Fruit fly (Drosophila melanogaster) whole organism, embryonic: ENCODE data around the gene RabX6.

Experiments
- ATbp ChIP-seq: fragments of 200-800 bp; sonication (Bioruptor generic); optimal IDR thresholded peaks from 2 replicates; lab custom pipeline; 2017; ENCODE audit warnings: missing biosample characterization, mild to moderate bottlenecking, missing genetic modification characterization, missing genetic modification reagents
- Asciz ChIP-seq: fragments of 200-800 bp; sonication (Bioruptor generic); optimal IDR thresholded peaks from 2 replicates; lab custom pipeline; 2017; ENCODE audit warnings: missing biosample characterization, mild to moderate bottlenecking, missing genetic modification characterization, missing genetic modification reagents
- Awh ChIP-seq: fragments of 200-800 bp; sonication (Bioruptor generic); IDR thresholded peaks from 2 replicates; pipeline ENCODE4, ENCODE4 v1.3.6; 2022; ENCODE audit warnings: missing biosample characterization, missing genetic modification characterization
- C15 ChIP-seq: fragments of 200-800 bp; sonication (Bioruptor generic); IDR thresholded peaks from 3 replicates; pipeline ENCODE4 v1.3.6; 2022; ENCODE audit warnings: missing biosample characterization, missing genetic modification characterization
- CG10321 ChIP-seq: fragments of 200-800 bp; sonication (Bioruptor generic); IDR thresholded peaks from 2 replicates; pipeline ENCODE4 v1.3.6; 2022; ENCODE audit warnings: missing biosample characterization, missing genetic modification characterization
- CG10543 ChIP-seq: fragments of 200-800 bp; sonication (Bioruptor generic); optimal IDR thresholded peaks from 3 replicates; lab custom pipeline; 2017; ENCODE audit warnings: missing biosample characterization, mild to moderate bottlenecking, missing genetic modification characterization, moderate library complexity
- CG11085 ChIP-seq: fragments of 200-800 bp; sonication (Bioruptor generic); IDR thresholded peaks from 2 replicates; pipeline ENCODE4 v1.3.6; 2022; ENCODE audit warnings: missing biosample characterization, missing genetic modification characterization
- CG11504 ChIP-seq: fragments of 200-800 bp; sonication (Bioruptor generic); optimal IDR thresholded peaks from 3 replicates; lab custom pipeline; 2019; ENCODE audit warnings: missing biosample characterization, mild to moderate bottlenecking, missing genetic modification characterization, moderate library complexity
- CG12071 ChIP-seq: fragments of 200-800 bp; sonication (Bioruptor generic); optimal IDR thresholded peaks from 3 replicates; lab custom pipeline; 2018; ENCODE audit warnings: missing biosample characterization, mild to moderate bottlenecking, missing genetic modification characterization
- CG12155 ChIP-seq: fragments of 200-800 bp; sonication (Bioruptor generic); optimal IDR thresholded peaks from 3 replicates; lab custom pipeline; 2016; ENCODE audit warnings: missing biosample characterization, missing genetic modification characterization
- CG12942 ChIP-seq: fragments of 200-800 bp; sonication (Bioruptor generic); optimal IDR thresholded peaks from 3 replicates; lab custom pipeline; 2016; ENCODE audit warnings: missing biosample characterization, missing genetic modification characterization
- CG13123 ChIP-seq: fragments of 200-800 bp; sonication (Bioruptor generic); optimal IDR thresholded peaks from 2 replicates; lab custom pipeline; 2016; ENCODE audit warnings: missing biosample characterization, missing genetic modification characterization
- CG13287 ChIP-seq: fragments of 200-800 bp; sonication (Bioruptor generic); IDR thresholded peaks from 2 replicates; pipeline ENCODE4 v1.3.6; 2022; ENCODE audit warnings: missing biosample characterization, missing genetic modification characterization; ENCODE audit not compliant: partially characterized antibody
- CG14441 ChIP-seq: fragments of 200-800 bp; sonication (Bioruptor generic); IDR thresholded peaks from 2 replicates; pipeline ENCODE4 v1.3.6; 2022; ENCODE audit warnings: missing biosample characterization, missing genetic modification characterization
- CG14860 ChIP-seq: fragments of 200-800 bp; sonication (Bioruptor generic); IDR thresholded peaks from 3 replicates; pipeline ENCODE4 v1.3.6; 2022; ENCODE audit warnings: missing biosample characterization, missing genetic modification characterization; ENCODE audit not compliant: partially characterized antibody
- CG18011 ChIP-seq: fragments of 200-800 bp; sonication (Bioruptor generic); optimal IDR thresholded peaks from 2 replicates; lab custom pipeline; 2017; ENCODE audit warnings: missing biosample characterization, missing genetic modification characterization, mild to moderate bottlenecking, moderate library complexity, missing genotype
- CG18619 ChIP-seq: fragments of 200-800 bp; sonication (Bioruptor generic); optimal IDR thresholded peaks from 3 replicates; lab custom pipeline; 2017; ENCODE audit warnings: missing biosample characterization, mild to moderate bottlenecking, missing genetic modification characterization
- CG2712 ChIP-seq: fragments of 200-800 bp; optimal IDR thresholded peaks from 3 replicates; lab custom pipeline; 2019; ENCODE audit warnings: missing biosample characterization, mild to moderate bottlenecking, missing genetic modification characterization, moderate library complexity
- CG30431 ChIP-seq: fragments of 200-800 bp; sonication (Bioruptor generic); optimal IDR thresholded peaks from 2 replicates; lab custom pipeline; 2017; ENCODE audit warnings: missing biosample characterization, missing genetic modification characterization
- CG31388 ChIP-seq: fragments of 200-800 bp; sonication (Bioruptor generic); optimal IDR thresholded peaks from 2 replicates; lab custom pipeline; 2016; ENCODE audit warnings: missing biosample characterization, missing genetic modification characterization
- CG4328 ChIP-seq: fragments of 200-800 bp; sonication (Bioruptor generic); optimal IDR thresholded peaks from 3 replicates; lab custom pipeline; 2017; ENCODE audit warnings: missing biosample characterization, missing genetic modification reagents, missing genetic modification characterization
- CG6765 ChIP-seq: fragments of 200-800 bp; sonication (Bioruptor generic); optimal IDR thresholded peaks from 3 replicates; lab custom pipeline; 2017; ENCODE audit warnings: missing biosample characterization, mild to moderate bottlenecking, missing genetic modification characterization
- CG8924 ChIP-seq: fragments of 200-800 bp; optimal IDR thresholded peaks from 3 replicates; lab custom pipeline; 2019; ENCODE audit warnings: missing biosample characterization, mild to moderate bottlenecking, missing genetic modification characterization, moderate library complexity
- CrebB ChIP-seq: fragments of 200-800 bp; sonication (Bioruptor generic); optimal IDR thresholded peaks from 3 replicates; lab custom pipeline; 2018; ENCODE audit warnings: missing biosample characterization, mild to moderate bottlenecking, missing genetic modification characterization
- Dp ChIP-seq: fragments of 200-800 bp; sonication (Bioruptor generic); optimal IDR thresholded peaks from 2 replicates; lab custom pipeline; 2018; ENCODE audit warnings: missing biosample characterization, mild to moderate bottlenecking, missing genetic modification characterization, moderate library complexity
- Fer2 ChIP-seq: fragments of 200-800 bp; sonication (Bioruptor generic); optimal IDR thresholded peaks from 2 replicates; lab custom pipeline; 2018; ENCODE audit warnings: missing biosample characterization, mild to moderate bottlenecking, missing genetic modification characterization, moderate library complexity
- Gug ChIP-seq: fragments of 200-800 bp; sonication (Bioruptor generic); IDR thresholded peaks from 4 replicates; pipeline ENCODE4 v1.3.6; 2022; ENCODE audit warnings: missing biosample characterization, missing genetic modification characterization
- HHEX ChIP-seq: fragments of 200-800 bp; sonication (Bioruptor generic); optimal IDR thresholded peaks from 3 replicates; lab custom pipeline; 2017; ENCODE audit warnings: missing biosample characterization, mild to moderate bottlenecking, missing genetic modification characterization, missing genetic modification reagents
- HLH54F ChIP-seq: fragments of 200-800 bp; sonication (Bioruptor generic); optimal IDR thresholded peaks from 3 replicates; lab custom pipeline; 2016; ENCODE audit warnings: missing biosample characterization, missing genetic modification characterization
- Lpt ChIP-seq: fragments of >200 bp; optimal IDR thresholded peaks from 2 replicates; lab custom pipeline; 2018; ENCODE audit warnings: missing biosample characterization, missing genetic modification characterization
- Mad ChIP-seq: fragments of 200-800 bp; sonication (Bioruptor generic); optimal IDR thresholded peaks from 2 replicates; lab custom pipeline; 2016; ENCODE audit warnings: missing biosample characterization, missing genetic modification characterization
- Xbp1 ChIP-seq: fragments of 200-800 bp; sonication (Bioruptor generic); optimal IDR thresholded peaks from 3 replicates; lab custom pipeline; 2016; ENCODE audit warnings: missing biosample characterization, mild to moderate bottlenecking, missing genetic modification characterization
- abd-A ChIP-seq: fragments of 200-800 bp; sonication (Bioruptor generic); optimal IDR thresholded peaks from 3 replicates; lab custom pipeline; 2019; ENCODE audit warnings: missing biosample characterization, mild to moderate bottlenecking, missing genetic modification characterization, moderate library complexity
- amos ChIP-seq: fragments of 200-800 bp; sonication (Bioruptor generic); IDR thresholded peaks from 2 replicates; pipeline ENCODE4 v1.3.6; 2022; ENCODE audit warnings: missing biosample characterization, missing genetic modification characterization; ENCODE audit not compliant: partially characterized antibody
- bsh ChIP-seq, 2 experiments: fragments of 200-800 bp; sonication (Bioruptor generic); optimal IDR thresholded peaks; 2 replicates each; lab custom pipeline; 2017 to 2018; ENCODE audit warnings: mild to moderate bottlenecking in 2 of 2, missing biosample characterization in 2 of 2, missing genetic modification characterization in 2 of 2, moderate library complexity in 1 of 2
- da ChIP-seq: fragments of 200-800 bp; sonication (Bioruptor generic); optimal IDR thresholded peaks from 2 replicates; lab custom pipeline; 2016; ENCODE audit warnings: missing biosample characterization, missing genetic modification characterization
- ems ChIP-seq: fragments of 200-800 bp; sonication (Bioruptor generic); optimal IDR thresholded peaks from 3 replicates; lab custom pipeline; 2016; ENCODE audit warnings: missing biosample characterization, missing genetic modification characterization
- gcm2 ChIP-seq: fragments of 200-800 bp; sonication (Bioruptor generic); optimal IDR thresholded peaks from 2 replicates; lab custom pipeline; 2016; ENCODE audit warnings: missing biosample characterization, missing genetic modification characterization
- h ChIP-seq: fragments of >200 bp; optimal IDR thresholded peaks from 2 replicates; lab custom pipeline; 2017
- her ChIP-seq: fragments of 200-800 bp; sonication (Bioruptor generic); optimal IDR thresholded peaks from 2 replicates; lab custom pipeline; 2016; ENCODE audit warnings: missing biosample characterization, missing genetic modification characterization
- inv ChIP-seq: fragments of 200-800 bp; sonication (Bioruptor generic); IDR thresholded peaks from 2 replicates; pipeline ENCODE4 v1.3.6; 2022; ENCODE audit warnings: missing biosample characterization, missing genetic modification characterization; ENCODE audit not compliant: partially characterized antibody
- kay ChIP-seq: fragments of 200-800 bp; sonication (Bioruptor generic); optimal IDR thresholded peaks from 2 replicates; lab custom pipeline; 2016; ENCODE audit warnings: missing biosample characterization, missing genetic modification characterization
- lbe ChIP-seq: fragments of 200-800 bp; sonication (Bioruptor generic); optimal IDR thresholded peaks from 2 replicates; lab custom pipeline; 2016; ENCODE audit warnings: missing biosample characterization, mild to moderate bottlenecking, missing genetic modification characterization
- lmd ChIP-seq: fragments of 200-800 bp; sonication (Bioruptor generic); IDR thresholded peaks from 2 replicates; pipeline ENCODE4 v1.3.6; 2022; ENCODE audit warnings: missing biosample characterization, missing genetic modification characterization
- repo ChIP-seq: fragments of 200-800 bp; sonication (Bioruptor generic); optimal IDR thresholded peaks from 2 replicates; lab custom pipeline; 2016; ENCODE audit warnings: missing biosample characterization, missing genetic modification characterization
- salm ChIP-seq: fragments of 200-800 bp; sonication (Bioruptor generic); optimal IDR thresholded peaks from 2 replicates; lab custom pipeline; 2018; ENCODE audit warnings: missing biosample characterization, mild to moderate bottlenecking, missing genetic modification characterization
- seq ChIP-seq: fragments of 200-800 bp; sonication (Bioruptor generic); IDR thresholded peaks from 2 replicates; pipeline ENCODE4 v1.3.6; 2022; ENCODE audit warnings: missing biosample characterization, missing genetic modification characterization
- tna ChIP-seq: fragments of 200-800 bp; sonication (Bioruptor generic); IDR thresholded peaks from 2 replicates; pipeline ENCODE4 v1.3.6; 2022; ENCODE audit warnings: missing biosample characterization, missing genetic modification characterization; ENCODE audit not compliant: partially characterized antibody
- vnd ChIP-seq: fragments of 200-800 bp; sonication (Bioruptor generic); IDR thresholded peaks from 3 replicates; pipeline ENCODE4 v1.3.6; 2022; ENCODE audit warnings: missing biosample characterization, missing genetic modification characterization; ENCODE audit not compliant: partially characterized antibody
- zfh1 ChIP-seq: fragments of 200-800 bp; sonication (Bioruptor generic); IDR thresholded peaks from 3 replicates; pipeline ENCODE4 v1.3.6; 2022; ENCODE audit warnings: missing biosample characterization, missing genetic modification characterization

RabX6 gene

DNA sequence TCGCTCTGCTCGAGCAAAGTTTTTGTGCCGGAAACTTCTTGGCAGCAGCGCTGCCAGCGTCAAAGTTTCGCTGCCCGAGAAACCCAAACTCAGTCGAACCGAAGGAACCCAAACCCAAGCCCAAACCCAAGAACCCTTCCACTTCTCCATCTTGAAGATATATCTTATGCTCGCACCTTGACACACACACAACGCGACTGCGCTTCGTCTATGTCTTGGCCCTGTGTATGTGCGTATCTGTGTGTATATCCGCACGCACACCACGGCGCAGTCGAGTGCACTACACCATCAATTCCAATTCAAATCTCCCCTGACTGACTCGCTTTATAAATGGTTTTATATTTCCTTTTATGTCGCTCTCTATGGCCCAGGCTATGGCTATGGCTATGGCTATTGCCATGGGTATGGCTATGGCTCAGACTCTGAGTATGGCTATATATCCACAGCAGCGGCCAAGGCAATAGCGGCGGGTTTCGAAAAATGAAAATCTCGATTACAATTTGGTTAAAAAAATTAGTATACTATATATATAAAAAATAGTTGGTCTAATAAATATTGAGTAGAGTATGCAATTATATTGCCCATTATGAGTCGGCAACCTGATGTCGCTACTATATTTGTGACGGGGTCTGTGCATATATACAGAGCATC, 6.2 kb downstream of the RabX6 start (continued):
- peak; percentile 54 for TF ChIP-seq HLH54F
- peak; percentile 96 for TF ChIP-seq Awh
- peak; percentile 89 for TF ChIP-seq CG12155 (GFP tag; lab: Kevin White, UChicago)
- peak; percentile 87 for TF ChIP-seq lbe (GFP tag; lab: Kevin White, UChicago)
- TF ChIP-seq tna (GFP tag; lab: Robert Waterston, UW): no peak
- no peak for TF ChIP-seq CG13287 (GFP tag; lab: Robert Waterston, UW)
- peak; percentile 95 for TF ChIP-seq CG30431 (GFP tag; lab: Kevin White, UChicago)
- peak; percentile 74 for TF ChIP-seq CG4328 (GFP tag; lab: Kevin White, UChicago)
- TF ChIP-seq CG10543 (GFP tag; lab: Kevin White, UChicago): peak; percentile 62
- TF ChIP-seq CG13123: peak; percentile 88
- TF ChIP-seq Gug (GFP tag; lab: Robert Waterston, UW): peak; percentile 93
- TF ChIP-seq vnd (GFP tag; lab: Robert Waterston, UW): no peak
- peak; percentile 96 for TF ChIP-seq HHEX (GFP tag; lab: Kevin White, UChicago)
- TF ChIP-seq CG14441 (GFP tag; lab: Robert Waterston, UW): peak; percentile 96
- peak; percentile 93 for TF ChIP-seq CG12071 (GFP tag; lab: Kevin White, UChicago)
- TF ChIP-seq C15: peak; percentile 90
- no peak for TF ChIP-seq Lpt (GFP tag; lab: Kevin White, UChicago)
- TF ChIP-seq seq (GFP tag; lab: Robert Waterston, UW): peak; percentile 95
- TF ChIP-seq da: peak; percentile 23
- TF ChIP-seq CG11085 (GFP tag; lab: Robert Waterston, UW): peak; percentile 85
- peak; percentile 88 for TF ChIP-seq CrebB (tag; lab: Kevin White, UChicago)
- TF ChIP-seq CG6765 (GFP tag; lab: Kevin White, UChicago): peak; percentile 91
- TF ChIP-seq CG18011: peak; percentile 74
- TF ChIP-seq gcm2 (GFP tag; lab: Kevin White, UChicago): peak; percentile 50
- TF ChIP-seq CG8924: peak; percentile 98
- peak; percentile 97 for TF ChIP-seq CG11504 (tag; lab: Kevin White, UChicago)
- no peak for TF ChIP-seq inv (GFP tag; lab: Robert Waterston, UW)
- no peak for TF ChIP-seq amos (GFP tag; lab: Robert Waterston, UW)
- TF ChIP-seq kay (GFP tag; lab: Kevin White, UChicago): peak; percentile 89
- TF ChIP-seq CG12942: peak; percentile 80
- peak; percentile 95 for TF ChIP-seq lmd (GFP tag; lab: Robert Waterston, UW)
- TF ChIP-seq zfh1 (GFP tag; lab: Robert Waterston, UW): peak; percentile 97
- peak; percentile 87 for TF ChIP-seq Mad (GFP tag; lab: Kevin White, UChicago)
- peak; percentile 12 for TF ChIP-seq Dp
- peak; percentile 96 to 97 for TF ChIP-seq bsh (GFP tag; optimal IDR thresholded peaks at IDR 0.05; lab: Kevin White, UChicago)
- peak; percentile 90 for TF ChIP-seq CG31388 (GFP tag; lab: Kevin White, UChicago)
- TF ChIP-seq her (GFP tag; lab: Kevin White, UChicago): no peak
- TF ChIP-seq repo: peak; percentile 14
- peak; percentile 95 for TF ChIP-seq CG18619 (GFP tag; lab: Kevin White, UChicago)
- peak; percentile 95 for TF ChIP-seq salm
- TF ChIP-seq h (lab: Kevin White, UChicago): no peak
- TF ChIP-seq Fer2: peak; percentile 86
- TF ChIP-seq ems (GFP tag; lab: Kevin White, UChicago): peak; percentile 92
- TF ChIP-seq Asciz (GFP tag; lab: Kevin White, UChicago): peak; percentile 95
- TF ChIP-seq CG2712 (tag; lab: Kevin White, UChicago): peak; percentile 98
- peak; percentile 94 for TF ChIP-seq Xbp1 (GFP tag; lab: Kevin White, UChicago)
- TF ChIP-seq CG10321: peak; percentile 70
- peak; percentile 72 for TF ChIP-seq abd-A
- no peak for TF ChIP-seq CG14860
- TF ChIP-seq ATbp (GFP tag; lab: Kevin White, UChicago): peak; percentile 94
